Worm (Caenorhabditis elegans): ENCODE measurements around the gene srbc-11.
A peak's percentile ranks its signal among the peaks of the same experiment; 100 is the strongest.

The srbc-11 gene

DNA sequence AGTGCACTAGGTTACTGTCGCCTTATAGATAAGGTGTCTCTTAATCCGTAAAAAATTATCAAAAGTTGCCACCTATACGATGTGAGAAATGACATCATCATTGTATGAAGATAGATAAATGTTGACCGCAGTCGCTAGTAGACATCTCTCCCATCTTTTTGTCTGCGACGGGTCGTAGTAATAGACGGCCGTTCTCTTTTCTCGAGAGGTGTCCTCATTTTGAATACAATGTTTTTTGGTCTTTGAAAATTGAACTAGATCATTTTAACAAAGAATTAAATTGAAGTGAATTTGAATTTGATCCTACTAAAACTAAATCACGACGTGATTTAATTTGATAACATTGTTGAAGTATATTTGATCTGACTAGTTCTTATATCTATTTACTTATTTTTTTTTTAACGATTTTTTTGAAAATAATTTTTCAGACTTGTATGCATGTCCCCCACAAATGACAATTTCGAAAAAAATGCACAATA is 13.5 kb upstream of the srbc-11 start, which contains the start of the genes str-31 and nhr-172:
str-31 (minus strand) TSS at position 101 of the 479 bp plus-strand sequence.
nhr-172 (plus strand) TSS at position 429 of the 479 bp plus-strand sequence.
- no peak for TF ChIP-seq nfyb-1 (GFP tag; IDR thresholded peaks at IDR 0.05)
- TF ChIP-seq F52B5.7 (tag; optimal IDR thresholded peaks at IDR 0.05): no peak
- no peak for TF ChIP-seq nhr-80 (tag; optimal IDR thresholded peaks at IDR 0.05)
- no peak for TF ChIP-seq tbx-9 (tag; optimal IDR thresholded peaks at IDR 0.05; ENCODE audit: borderline replicate concordance)
- no peak for TF ChIP-seq egrh-3 (GFP tag; IDR thresholded peaks at IDR 0.05)
- no peak for TF ChIP-seq F37B4.10 (GFP tag; IDR thresholded peaks at IDR 0.05)
- no peak for TF ChIP-seq zfh-2 (GFP tag; conservative IDR thresholded peaks at IDR 0.05)
- TF ChIP-seq F57A8.1 (GFP tag; optimal IDR thresholded peaks at IDR 0.05): no peak
- TF ChIP-seq cebp-1 (GFP tag; IDR thresholded peaks at IDR 0.05): no peak
- TF ChIP-seq cebp-1 (tag; optimal IDR thresholded peaks at IDR 0.05): no peak
- TF ChIP-seq aptf-2 (GFP tag; conservative IDR thresholded peaks at IDR 0.05): no peak
- TF ChIP-seq dpl-1 (GFP tag; optimal IDR thresholded peaks at IDR 0.05): no peak
- no peak for TF ChIP-seq mel-28 (tag; optimal IDR thresholded peaks at IDR 0.05; ENCODE audit: borderline replicate concordance)
- no peak for TF ChIP-seq hlh-26 (GFP tag; conservative IDR thresholded peaks at IDR 0.05)
- no peak for TF ChIP-seq rpc-1 (optimal IDR thresholded peaks at IDR 0.05)
- no peak for TF ChIP-seq rpc-1 (tag; optimal IDR thresholded peaks at IDR 0.05)
- no peak for TF ChIP-seq nfya-2 (GFP tag; IDR thresholded peaks at IDR 0.05)
- no peak for TF ChIP-seq repo-1 (tag; optimal IDR thresholded peaks at IDR 0.05)
- no peak for TF ChIP-seq efl-1 (GFP tag; optimal IDR thresholded peaks at IDR 0.05)

DNA sequence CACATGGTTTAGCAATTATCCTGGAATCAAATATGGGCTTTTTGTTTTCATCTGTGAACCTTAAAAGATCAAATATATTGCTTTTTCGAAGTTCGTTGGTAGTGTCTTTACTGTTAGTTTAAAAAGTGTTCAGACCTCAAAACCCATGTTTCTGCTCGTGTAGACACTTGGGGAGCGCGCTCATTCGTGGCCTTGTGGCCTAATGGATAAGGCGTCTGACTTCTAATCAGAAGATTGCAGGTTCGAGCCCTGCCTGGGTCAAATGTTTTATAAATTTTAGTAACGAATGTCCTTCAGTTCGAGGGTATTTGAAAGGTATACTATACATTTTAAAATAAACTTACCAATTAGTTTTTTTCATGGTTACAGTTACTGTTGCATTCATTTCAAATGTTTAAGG is 11.1 kb upstream of the srbc-11 start:
- peak; percentile 60 for TF ChIP-seq F23B12.7 (tag; optimal IDR thresholded peaks at IDR 0.05; ENCODE audit: insufficient read depth)
- 0 out of 2 replicates have a peak, but pooled peaks have one; percentile 30 for TF ChIP-seq Y56A3A.18 (GFP tag; IDR thresholded peaks at IDR 0.05)
- 0 out of 2 replicates have a peak, but pooled peaks have one; percentile 44 for TF ChIP-seq D2030.7 (GFP tag; IDR thresholded peaks at IDR 0.05)
- TF ChIP-seq ztf-18 (tag; optimal IDR thresholded peaks at IDR 0.05): peak; percentile 15
- no peak for TF ChIP-seq C06A6.2 (GFP tag; conservative IDR thresholded peaks at IDR 0.05)
- TF ChIP-seq lin-40 (tag; optimal IDR thresholded peaks at IDR 0.05): no peak
- peak; percentile 67 for TF ChIP-seq him-1 (tag; optimal IDR thresholded peaks at IDR 0.05)
- peak; percentile 55; the same call in 1 of the 2 replicates for TF ChIP-seq lin-26 (GFP tag; IDR thresholded peaks at IDR 0.05)
- TF ChIP-seq rpc-1 (optimal IDR thresholded peaks at IDR 0.05): peak; percentile 54
- TF ChIP-seq rpc-1 (tag; optimal IDR thresholded peaks at IDR 0.05): peak; percentile 73
- peak; percentile 31; the same call in 1 of the 2 replicates for TF ChIP-seq pbrm-1 (GFP tag; IDR thresholded peaks at IDR 0.05)
- TF ChIP-seq lin-35 (GFP tag; optimal IDR thresholded peaks at IDR 0.05): no peak
- TF ChIP-seq tbp1 (GFP tag; optimal IDR thresholded peaks at IDR 0.05): peak; percentile 90
- TF ChIP-seq B0261.1 (tag; optimal IDR thresholded peaks at IDR 0.05): peak; percentile 71

ce11 chrV:7504271-7504670 is 9.2 kb upstream of the srbc-11 start, which contains the start of gene srh-229:
Gene srh-229, minus strand, starts transcription at chrV:7504371.
- no peak for TF ChIP-seq snpc-1.1 (tag; optimal IDR thresholded peaks at IDR 0.05; ENCODE audit: insufficient read depth)
- no peak for TF ChIP-seq K11D2.4 (GFP tag; IDR thresholded peaks at IDR 0.05)
- TF ChIP-seq ets-4 (GFP tag; optimal IDR thresholded peaks at IDR 0.05): no peak
- TF ChIP-seq nfya-1 (tag; optimal IDR thresholded peaks at IDR 0.05; ENCODE audit: borderline replicate concordance, insufficient read depth): no peak
- no peak for TF ChIP-seq mxl-1 (tag; optimal IDR thresholded peaks at IDR 0.05)
- TF ChIP-seq xnd-1 (tag; optimal IDR thresholded peaks at IDR 0.05): no peak
- no peak for TF ChIP-seq nfyb-1 (GFP tag; IDR thresholded peaks at IDR 0.05)
- TF ChIP-seq dpl-1 (GFP tag; optimal IDR thresholded peaks at IDR 0.05): no peak
- no peak for TF ChIP-seq rcor-1 (GFP tag; IDR thresholded peaks at IDR 0.05)
- TF ChIP-seq nhr-90 (tag; optimal IDR thresholded peaks at IDR 0.05): no peak
- TF ChIP-seq hlh-26 (GFP tag; conservative IDR thresholded peaks at IDR 0.05): no peak
- no peak for TF ChIP-seq let-607 (tag; optimal IDR thresholded peaks at IDR 0.05)
- no peak for TF ChIP-seq tlf-1 (GFP tag; optimal IDR thresholded peaks at IDR 0.05)
- TF ChIP-seq Y67H2A.10 (GFP tag; conservative IDR thresholded peaks at IDR 0.05): no peak
- TF ChIP-seq Y56A3A.18 (GFP tag; IDR thresholded peaks at IDR 0.05): no peak

Data from whole organism, young adult.